Fruit fly (Drosophila melanogaster): Measurements from ENCODE around the gene Cisd2.
A peak's percentile ranks its signal among the peaks of the same experiment; 100 is the strongest.

Gene Cisd2

dm6 chr3R:29222891-29223842, at the start of gene Cisd2, which contains the start of gene Brd8:
Cisd2 (minus strand) TSS chr3R:29223428.
Brd8 (plus strand) TSS chr3R:29223485.
- TF ChIP-seq CG17801 (GFP tag; optimal IDR thresholded peaks at IDR 0.05; ENCODE audit: partially characterized antibody) = peak; percentile 64

- TF ChIP-seq CG17801 (GFP tag; optimal IDR thresholded peaks at IDR 0.05; ENCODE audit: partially characterized antibody) = no peak
Observed at dm6 chr3R:29273029-29273428, 49.8 kb upstream of the Cisd2 start.

- TF ChIP-seq CG17801 (GFP tag; optimal IDR thresholded peaks at IDR 0.05; ENCODE audit: partially characterized antibody) = no peak
Observed at dm6 chr3R:29269204-29269603, 46.0 kb upstream of the Cisd2 start.

- TF ChIP-seq CG17801 (GFP tag; optimal IDR thresholded peaks at IDR 0.05; ENCODE audit: partially characterized antibody) = no peak
Observed at dm6 chr3R:29268062-29268461, 44.8 kb upstream of the Cisd2 start.

- no peak for TF ChIP-seq CG17801 (GFP tag; optimal IDR thresholded peaks at IDR 0.05; ENCODE audit: partially characterized antibody)
Observed at dm6 chr3R:29266607-29267006, 43.4 kb upstream of the Cisd2 start.

dm6 chr3R:29265075-29265474, 41.8 kb upstream of the Cisd2 start:
- no peak for TF ChIP-seq CG17801 (GFP tag; optimal IDR thresholded peaks at IDR 0.05; ENCODE audit: partially characterized antibody)

- no peak for TF ChIP-seq CG17801 (GFP tag; optimal IDR thresholded peaks at IDR 0.05; ENCODE audit: partially characterized antibody)
Observed at dm6 chr3R:29263264-29263663, 40.0 kb upstream of the Cisd2 start.

dm6 chr3R:29262481-29262880, 39.3 kb upstream of the Cisd2 start:
- no peak for TF ChIP-seq CG17801 (GFP tag; optimal IDR thresholded peaks at IDR 0.05; ENCODE audit: partially characterized antibody)

- no peak for TF ChIP-seq CG17801 (GFP tag; optimal IDR thresholded peaks at IDR 0.05; ENCODE audit: partially characterized antibody)
Observed at dm6 chr3R:29259466-29260132, 36.4 kb upstream of the Cisd2 start.

- TF ChIP-seq CG17801 (GFP tag; optimal IDR thresholded peaks at IDR 0.05; ENCODE audit: partially characterized antibody) = no peak
Observed at dm6 chr3R:29257890-29258691, 34.9 kb upstream of the Cisd2 start.

- TF ChIP-seq CG17801 (GFP tag; optimal IDR thresholded peaks at IDR 0.05; ENCODE audit: partially characterized antibody) = no peak
Observed at dm6 chr3R:29256811-29257439, 33.7 kb upstream of the Cisd2 start.

dm6 chr3R:29255963-29256527, 32.8 kb upstream of the Cisd2 start, which contains the start of gene CG45544:
CG45544 (plus strand) TSS chr3R:29256485.
- TF ChIP-seq CG17801 (GFP tag; optimal IDR thresholded peaks at IDR 0.05; ENCODE audit: partially characterized antibody) = peak; percentile 80

- peak; percentile 33 for TF ChIP-seq CG17801 (GFP tag; optimal IDR thresholded peaks at IDR 0.05; ENCODE audit: partially characterized antibody)
Observed at dm6 chr3R:29255166-29255962, 32.1 kb upstream of the Cisd2 start, which contains the start of gene stg. stg (minus strand) TSS chr3R:29255800.

Data from ovary, adult (tissue).